Fruit fly (Drosophila melanogaster) whole organism, wandering third instar larva: ENCODE measurements around the gene Hexim.

Source experiments
- CG32264 ChIP-seq: fragments of 200-800 bp; sonication (Bioruptor generic); optimal IDR thresholded peaks from 2 replicates; lab custom pipeline; 2016; ENCODE audit warnings: missing biosample characterization, missing genetic modification characterization
- CG9705 ChIP-seq: fragments of 200-800 bp; sonication (Bioruptor generic); optimal IDR thresholded peaks from 2 replicates; lab custom pipeline; 2018; ENCODE audit warnings: missing biosample characterization, mild to moderate bottlenecking, missing genetic modification characterization
- CrebA ChIP-seq: fragments of 200-800 bp; sonication (Bioruptor generic); optimal IDR thresholded peaks from 2 replicates; lab custom pipeline; 2016; ENCODE audit warnings: missing biosample characterization, mild to moderate bottlenecking, missing genetic modification characterization, borderline replicate concordance
- Dfd ChIP-seq: fragments of >200 bp; optimal IDR thresholded peaks from 2 replicates; lab custom pipeline; 2017; ENCODE audit warnings: missing biosample characterization, missing genetic modification characterization
- GATAd ChIP-seq: sonication (Bioruptor generic); optimal IDR thresholded peaks from 2 replicates; lab custom pipeline; 2016; ENCODE audit warnings: missing biosample characterization, missing genetic modification characterization
- HLH106 ChIP-seq: fragments of 200-800 bp; optimal IDR thresholded peaks from 3 replicates; lab custom pipeline; 2019; ENCODE audit warnings: missing biosample characterization, mild to moderate bottlenecking, missing genetic modification characterization, moderate library complexity
- Hr78 ChIP-seq: fragments of >200 bp; optimal IDR thresholded peaks from 2 replicates; lab custom pipeline; 2017; ENCODE audit warnings: missing biosample characterization, missing genetic modification characterization
- Hr83 ChIP-seq: fragments of 200-300 bp; sonication (Bioruptor generic); optimal IDR thresholded peaks from 2 replicates; lab custom pipeline; 2016; ENCODE audit warnings: missing biosample characterization, mild to moderate bottlenecking, missing genetic modification characterization, moderate library complexity; ENCODE audit not compliant: poor library complexity, severe bottlenecking
- Jra ChIP-seq: sonication (Bioruptor generic); optimal IDR thresholded peaks from 2 replicates; lab custom pipeline; 2016; ENCODE audit warnings: missing biosample characterization, missing genetic modification characterization
- Mio ChIP-seq: sonication (Bioruptor generic); optimal IDR thresholded peaks from 2 replicates; lab custom pipeline; 2016; ENCODE audit warnings: missing biosample characterization, missing genetic modification characterization
- Myc ChIP-seq: fragments of >200 bp; optimal IDR thresholded peaks from 2 replicates; lab custom pipeline; 2017
- N ChIP-seq: fragments of >200 bp; optimal IDR thresholded peaks from 2 replicates; lab custom pipeline; 2018; ENCODE audit warnings: missing biosample characterization, missing external identifiers, missing genetic modification characterization
- OdsH ChIP-seq: fragments of 200-800 bp; sonication (Bioruptor generic); optimal IDR thresholded peaks from 2 replicates; lab custom pipeline; 2016; ENCODE audit warnings: missing biosample characterization, mild to moderate bottlenecking, missing genetic modification characterization
- Rel ChIP-seq, 2 experiments: fragments of 200-800 bp; sonication (Bioruptor generic) in 1 of 2; optimal IDR thresholded peaks; 2 replicates in 1 of 2; 3 replicates in 1 of 2; lab custom pipeline; 2016 to 2019; ENCODE audit warnings: mild to moderate bottlenecking in 2 of 2, missing biosample characterization in 2 of 2, missing genetic modification characterization in 2 of 2, moderate library complexity in 1 of 2
- Sp1 ChIP-seq: fragments of 200-800 bp; sonication (Bioruptor generic); optimal IDR thresholded peaks from 3 replicates; lab custom pipeline; 2019; ENCODE audit warnings: missing biosample characterization, mild to moderate bottlenecking, missing genetic modification characterization, moderate library complexity
- dmrt93B ChIP-seq: fragments of 200-800 bp; sonication (Bioruptor generic); optimal IDR thresholded peaks from 2 replicates; lab custom pipeline; 2018; ENCODE audit warnings: missing biosample characterization, mild to moderate bottlenecking, missing genetic modification characterization
- dsf ChIP-seq: sonication (Bioruptor generic); optimal IDR thresholded peaks from 2 replicates; lab custom pipeline; 2016; ENCODE audit warnings: missing biosample characterization, missing genetic modification characterization, borderline replicate concordance
- ey ChIP-seq: fragments of 200-800 bp; sonication (Bioruptor generic); optimal IDR thresholded peaks from 2 replicates; lab custom pipeline; 2016; ENCODE audit warnings: missing biosample characterization, missing genetic modification characterization
- foxo ChIP-seq, 2 experiments: fragments of 200-800 bp; sonication (Bioruptor generic); optimal IDR thresholded peaks; 2 replicates in 1 of 2; 3 replicates in 1 of 2; lab custom pipeline; 2016 to 2017; ENCODE audit warnings: missing biosample characterization in 2 of 2, missing genetic modification characterization in 2 of 2
- h ChIP-seq: fragments of 200-800 bp; sonication (Bioruptor generic); optimal IDR thresholded peaks from 3 replicates; lab custom pipeline; 2016; ENCODE audit warnings: missing biosample characterization, mild to moderate bottlenecking, missing genetic modification characterization
- jim ChIP-seq: fragments of 175-275, 200-325 bp; sonication (Bioruptor generic); optimal IDR thresholded peaks from 2 replicates; lab custom pipeline; 2016; ENCODE audit warnings: missing biosample characterization, mild to moderate bottlenecking, missing genetic modification characterization
- lola ChIP-seq: fragments of >200 bp; optimal IDR thresholded peaks from 2 replicates; lab custom pipeline; 2017; ENCODE audit warnings: missing biosample characterization, missing genetic modification characterization
- rgr ChIP-seq: fragments of 200-800 bp; sonication (Bioruptor generic); optimal IDR thresholded peaks from 3 replicates; lab custom pipeline; 2016; ENCODE audit warnings: missing biosample characterization, mild to moderate bottlenecking, missing genetic modification characterization
- sv ChIP-seq: fragments of 200-800 bp; sonication (Bioruptor generic); optimal IDR thresholded peaks from 3 replicates; lab custom pipeline; 2016; ENCODE audit warnings: missing biosample characterization, missing genetic modification characterization
- tai ChIP-seq: sonication (Bioruptor generic); optimal IDR thresholded peaks from 2 replicates; lab custom pipeline; 2016; ENCODE audit warnings: missing biosample characterization, missing genetic modification characterization
- usp ChIP-seq: fragments of >200 bp; optimal IDR thresholded peaks from 2 replicates; lab custom pipeline; 2017; ENCODE audit warnings: missing biosample characterization, missing genetic modification characterization
- woc ChIP-seq: sonication (Bioruptor generic); optimal IDR thresholded peaks from 2 replicates; lab custom pipeline; 2016; ENCODE audit warnings: missing biosample characterization, mild to moderate bottlenecking, missing genetic modification characterization

Gene Hexim

DNA sequence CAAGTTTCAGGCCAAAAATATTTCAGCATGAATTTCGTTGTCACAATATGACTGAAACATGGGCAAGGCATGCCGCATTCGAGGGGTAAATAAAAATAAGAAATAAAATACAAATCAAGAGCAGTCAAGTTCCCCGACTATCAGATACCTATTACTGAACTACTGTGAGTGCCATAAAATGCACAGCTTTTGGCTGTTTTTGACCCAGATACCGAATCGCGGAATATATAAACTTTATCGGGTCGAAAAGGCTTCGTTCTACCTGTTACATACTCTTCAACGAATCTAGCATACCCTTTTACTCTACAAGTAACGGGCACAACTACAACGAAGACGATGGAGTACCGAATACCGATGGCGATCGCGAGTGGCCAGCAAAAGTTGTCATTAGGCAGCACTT is 47.6 kb downstream of the Hexim start (continued):
- TF ChIP-seq Mio (GFP tag; lab: Kevin White, UChicago): no peak
- TF ChIP-seq, all 38 proteins: peak for 13

DNA sequence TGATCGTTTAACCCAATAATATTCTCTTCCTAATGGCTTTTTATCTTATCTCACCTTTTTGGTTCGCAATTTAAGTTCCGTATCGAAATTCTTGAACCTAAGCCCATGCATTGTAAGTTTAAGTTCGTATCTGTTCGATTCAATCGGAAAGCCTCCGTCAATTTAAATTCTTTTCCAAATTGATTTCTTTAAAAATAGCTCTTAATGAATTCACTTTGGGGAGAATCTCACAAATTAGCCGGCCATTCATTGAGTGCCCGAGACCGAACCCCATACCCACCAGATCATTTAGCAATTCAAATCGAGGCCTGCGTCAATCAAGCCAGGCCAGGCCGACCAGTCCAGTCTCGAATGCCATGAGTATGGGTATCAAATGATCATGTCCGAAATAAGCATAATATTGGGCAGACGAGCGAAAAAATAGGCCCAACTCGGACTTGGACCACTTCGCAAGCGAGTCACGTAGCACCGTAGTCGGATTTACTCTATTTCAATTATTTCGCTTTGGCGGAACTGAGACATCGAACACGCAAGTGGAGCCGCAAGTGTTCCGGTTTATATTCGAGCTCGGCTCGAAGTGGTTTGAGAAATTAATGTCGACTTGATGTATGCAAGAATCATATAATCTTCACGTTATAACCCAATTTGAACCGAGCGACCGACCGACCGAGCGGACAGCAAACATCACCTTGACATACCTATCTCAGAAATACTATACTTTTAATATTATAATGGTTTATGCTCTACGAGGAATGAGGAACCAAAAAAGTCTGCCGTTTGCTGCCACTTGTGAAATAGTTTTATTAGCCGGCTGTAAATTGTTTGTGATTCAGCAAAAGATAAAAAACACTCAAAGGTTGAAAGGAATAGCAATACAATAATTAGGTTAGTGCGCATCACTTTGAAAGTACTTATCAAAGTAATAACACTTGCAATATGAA is 48.7 kb downstream of the Hexim start:
- TF ChIP-seq GATAd (GFP tag; lab: Kevin White, UChicago) (no peak), sv (GFP tag; lab: Kevin White, UChicago) (no peak), Dfd (GFP tag; lab: Kevin White, UChicago) (no peak)
- TF ChIP-seq, all 38 proteins: peak for 0

DNA sequence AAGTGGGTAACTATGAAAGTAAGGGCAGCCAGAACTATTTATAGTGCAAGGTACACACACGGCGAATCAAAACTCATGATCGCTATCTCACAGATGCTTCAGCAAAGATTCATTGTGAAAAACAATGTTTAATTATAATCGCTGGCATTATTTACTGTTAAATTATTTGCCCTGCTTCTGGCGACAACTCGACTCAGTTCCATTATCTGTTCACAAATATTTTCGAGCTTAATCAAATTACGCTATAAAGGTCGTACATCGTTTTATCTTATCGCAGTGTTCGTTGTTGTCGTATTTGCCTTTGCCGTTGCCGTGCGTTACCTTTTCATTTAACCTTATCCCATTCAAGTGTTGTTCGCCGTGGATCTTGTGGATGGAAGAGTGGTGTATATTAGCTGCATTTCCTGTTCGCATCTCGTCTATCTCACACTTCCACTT is 49.7 kb downstream of the Hexim start:
- TF ChIP-seq sv (GFP tag; lab: Kevin White, UChicago) (no peak), Sp1 (GFP tag; lab: Kevin White, UChicago) (no peak), Rel (GFP tag; optimal IDR thresholded peaks at IDR 0.05; lab: Kevin White, UChicago) (no peak), Rel (tag; optimal IDR thresholded peaks at IDR 0.05; lab: Kevin White, UChicago) (peak; percentile 24), jim (GFP tag; lab: Kevin White, UChicago) (no peak), lola (GFP tag; lab: Kevin White, UChicago) (no peak), dsf (no peak), CrebA (GFP tag; lab: Kevin White, UChicago) (peak; percentile 36), Hr78 (GFP tag; lab: Kevin White, UChicago) (no peak), tai (GFP tag; lab: Kevin White, UChicago) (no peak), CG32264 (GFP tag; lab: Kevin White, UChicago) (peak; percentile 18), h (GFP tag; lab: Kevin White, UChicago) (peak; percentile 30)

DNA sequence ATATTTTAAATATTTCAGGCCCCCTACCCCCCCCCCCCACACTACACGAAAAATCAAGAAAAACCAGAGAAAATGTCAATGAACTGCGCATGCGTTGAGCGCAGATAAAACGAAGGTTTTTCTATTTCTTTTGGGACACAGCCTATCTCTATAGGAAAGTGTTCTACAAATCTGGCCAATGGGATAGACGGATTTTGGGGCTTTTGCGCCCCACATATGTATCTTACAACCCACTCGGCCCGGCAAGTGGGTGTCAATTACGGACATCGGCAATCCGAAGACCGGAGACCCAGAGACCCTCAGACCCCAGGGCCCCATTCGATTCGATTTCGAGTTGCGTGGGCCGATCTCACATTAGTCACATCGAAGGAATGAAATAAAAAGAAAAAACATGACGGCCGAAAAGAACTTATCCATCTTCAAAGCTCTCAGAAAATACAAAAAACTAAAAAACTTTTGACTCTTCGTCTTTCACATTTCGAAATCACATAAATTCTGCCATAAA is 50.3 kb downstream of the Hexim start:
- no peak for TF ChIP-seq h (GFP tag; lab: Kevin White, UChicago)
- no peak for TF ChIP-seq CG32264 (GFP tag; lab: Kevin White, UChicago)
- no peak for TF ChIP-seq jim (GFP tag; lab: Kevin White, UChicago)
- no peak for TF ChIP-seq foxo (GFP tag; optimal IDR thresholded peaks at IDR 0.05; lab: Kevin White, UChicago)
- TF ChIP-seq HLH106 (tag; lab: Kevin White, UChicago): no peak
- no peak for TF ChIP-seq tai (GFP tag; lab: Kevin White, UChicago)
- TF ChIP-seq CG9705: no peak
- no peak for TF ChIP-seq usp (GFP tag; lab: Kevin White, UChicago)
- TF ChIP-seq OdsH (GFP tag; lab: Kevin White, UChicago): no peak
- TF ChIP-seq Hr78 (GFP tag; lab: Kevin White, UChicago): no peak
- TF ChIP-seq Hr83 (GFP tag; lab: Kevin White, UChicago): no peak
- no peak for TF ChIP-seq woc
- TF ChIP-seq Rel (GFP tag; optimal IDR thresholded peaks at IDR 0.05; lab: Kevin White, UChicago): no peak
- no peak for TF ChIP-seq Rel (tag; optimal IDR thresholded peaks at IDR 0.05; lab: Kevin White, UChicago)
- TF ChIP-seq rgr (GFP tag; lab: Kevin White, UChicago): no peak
- no peak for TF ChIP-seq dsf

DNA sequence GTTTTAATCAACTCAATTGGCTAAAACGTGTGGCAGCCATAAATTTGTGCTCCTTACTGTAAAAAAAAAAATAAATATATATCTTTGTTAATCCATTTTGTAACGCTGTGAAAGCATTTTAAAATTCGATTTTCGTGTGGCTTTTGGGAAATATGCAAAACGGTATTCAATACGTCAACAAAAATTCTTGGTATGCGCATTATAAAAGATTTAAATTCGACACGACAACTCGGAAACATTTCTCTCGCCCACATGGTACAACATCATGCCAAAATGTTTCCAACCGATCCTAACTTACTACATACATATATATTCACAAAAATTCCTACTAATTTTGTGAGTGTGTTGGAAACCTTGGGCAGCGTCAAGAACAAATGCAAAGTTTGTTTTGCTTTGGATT is 51.4 kb downstream of the Hexim start:
- TF ChIP-seq lola (GFP tag; lab: Kevin White, UChicago) (no peak), CG9705 (no peak), dsf (no peak), dmrt93B (GFP tag; lab: Kevin White, UChicago) (no peak), usp (GFP tag; lab: Kevin White, UChicago) (no peak), Mio (GFP tag; lab: Kevin White, UChicago) (no peak), HLH106 (tag; lab: Kevin White, UChicago) (no peak), ey (no peak), Sp1 (GFP tag; lab: Kevin White, UChicago) (no peak), N (GFP tag; lab: Kevin White, UChicago) (no peak), foxo (GFP tag; optimal IDR thresholded peaks at IDR 0.05; lab: Kevin White, UChicago) (no peak), Rel (GFP tag; optimal IDR thresholded peaks at IDR 0.05; lab: Kevin White, UChicago) (no peak), Rel (tag; optimal IDR thresholded peaks at IDR 0.05; lab: Kevin White, UChicago) (no peak), Jra (GFP tag; lab: Kevin White, UChicago) (no peak), Myc (lab: Kevin White, UChicago) (no peak), GATAd (GFP tag; lab: Kevin White, UChicago) (no peak), Hr78 (GFP tag; lab: Kevin White, UChicago) (no peak), sv (GFP tag; lab: Kevin White, UChicago) (no peak), jim (GFP tag; lab: Kevin White, UChicago) (no peak)
- TF ChIP-seq, all 38 proteins: peak for 0
